Fruit fly (Drosophila melanogaster): ENCODE data around the gene Rsph9.

The Rsph9 gene

dm6 chr2L:17377818-17378217 is 34.6 kb downstream of the Rsph9 start (continued):
- no peak for TF ChIP-seq sens-2 (GFP tag; IDR thresholded peaks at IDR 0.05)
- no peak for TF ChIP-seq tna (GFP tag; IDR thresholded peaks at IDR 0.05; ENCODE audit: partially characterized antibody)
- peak in 1 of 3 experiments; percentile 28 for TF ChIP-seq Stat92E (GFP tag; optimal IDR thresholded peaks at IDR 0.05)

- TF ChIP-seq lola (GFP tag; optimal IDR thresholded peaks at IDR 0.05) = no peak
- no peak for TF ChIP-seq E2f2 (GFP tag; IDR thresholded peaks at IDR 0.05)
- TF ChIP-seq CG12769 (tag; optimal IDR thresholded peaks at IDR 0.05) = peak; percentile 3
- no peak for TF ChIP-seq tgo (GFP tag; IDR thresholded peaks at IDR 0.05)
- no peak for TF ChIP-seq gsb-n (tag; optimal IDR thresholded peaks at IDR 0.05)
- no peak for TF ChIP-seq CG10543 (GFP tag; optimal IDR thresholded peaks at IDR 0.05)
- no peak for TF ChIP-seq Atf3 (GFP tag; optimal IDR thresholded peaks at IDR 0.05)
- TF ChIP-seq CG10147 (GFP tag; optimal IDR thresholded peaks at IDR 0.05) = no peak
- TF ChIP-seq gcm2 (GFP tag; optimal IDR thresholded peaks at IDR 0.05) = no peak
- peak; percentile 91 for TF ChIP-seq CG8281 (tag; optimal IDR thresholded peaks at IDR 0.05)
- TF ChIP-seq nmo (GFP tag; optimal IDR thresholded peaks at IDR 0.05) = no peak
Measured at dm6 chr2L:17375955-17376659, 36.3 kb downstream of the Rsph9 start.

- peak; percentile 82 for TF ChIP-seq sens (GFP tag)
- no peak for TF ChIP-seq tna (GFP tag; IDR thresholded peaks at IDR 0.05; ENCODE audit: partially characterized antibody)
- no peak for TF ChIP-seq CG6683 (GFP tag; optimal IDR thresholded peaks at IDR 0.05)
- peak; percentile 6 for TF ChIP-seq lab (GFP tag; optimal IDR thresholded peaks at IDR 0.05)
- no peak for TF ChIP-seq Myb (GFP tag; optimal IDR thresholded peaks at IDR 0.05)
- no peak for TF ChIP-seq kay (GFP tag; optimal IDR thresholded peaks at IDR 0.05)
- TF ChIP-seq D19B (GFP tag; optimal IDR thresholded peaks at IDR 0.05) = no peak
- no peak for TF ChIP-seq chn (GFP tag; optimal IDR thresholded peaks at IDR 0.05)
- TF ChIP-seq yki (optimal IDR thresholded peaks at IDR 0.05) = no peak
- no peak for TF ChIP-seq YL-1 (GFP tag; optimal IDR thresholded peaks at IDR 0.05)
- no peak for TF ChIP-seq ara (GFP tag; IDR thresholded peaks at IDR 0.05)
- no peak for TF ChIP-seq B-H2 (GFP tag; optimal IDR thresholded peaks at IDR 0.05)
- no peak for TF ChIP-seq CG4282 (GFP tag; optimal IDR thresholded peaks at IDR 0.05)
- TF ChIP-seq CG7372 (GFP tag; IDR thresholded peaks at IDR 0.05) = no peak
- TF ChIP-seq ERR (GFP tag; optimal IDR thresholded peaks at IDR 0.05) = no peak
- TF ChIP-seq CG12391 (tag; optimal IDR thresholded peaks at IDR 0.05) = no peak
- no peak for TF ChIP-seq Ssrp (tag; optimal IDR thresholded peaks at IDR 0.05)
- TF ChIP-seq D19A (tag; optimal IDR thresholded peaks at IDR 0.05) = peak; percentile 29
- TF ChIP-seq ttk (GFP tag; IDR thresholded peaks at IDR 0.05) = no peak
- TF ChIP-seq Doc3 (GFP tag; IDR thresholded peaks at IDR 0.05; ENCODE audit: partially characterized antibody) = no peak
- peak; percentile 76 for TF ChIP-seq Ets65A (GFP tag)
- no peak for TF ChIP-seq pfk (GFP tag; optimal IDR thresholded peaks at IDR 0.05)
- TF ChIP-seq Sox102F (GFP tag; optimal IDR thresholded peaks at IDR 0.05) = peak; percentile 1
- TF ChIP-seq ind (GFP tag; optimal IDR thresholded peaks at IDR 0.05) = peak; percentile 2
- peak; percentile 10 for TF ChIP-seq hkb (optimal IDR thresholded peaks at IDR 0.05)
- TF ChIP-seq hkb (GFP tag; IDR thresholded peaks at IDR 0.05) = 0 out of 2 replicates have a peak, but pooled peaks have one; percentile 24
- TF ChIP-seq gem (tag; optimal IDR thresholded peaks at IDR 0.05) = peak; percentile 27
- no peak for TF ChIP-seq pan (optimal IDR thresholded peaks at IDR 0.05)
- TF ChIP-seq pan (GFP tag; optimal IDR thresholded peaks at IDR 0.05 in 1 of 2, IDR thresholded peaks at IDR 0.05 in 1 of 2) = peak in 1 of 2 experiments; percentile 38
Measured at dm6 chr2L:17374832-17375231, 37.6 kb downstream of the Rsph9 start.
